Worm (Caenorhabditis elegans) whole organism, young adult: ENCODE results near the gene T22C8.1.

Source experiments
- F49E8.2 ChIP-seq: sonication (generic microtip); optimal IDR thresholded peaks from 3 replicates; lab custom pipeline; 2017; ENCODE audit warnings: missing genetic modification characterization, mild to moderate bottlenecking, missing compliant biosample characterization, antibody characterized with exemption, moderate library complexity; ENCODE audit not compliant: insufficient read depth
- ceh-79 ChIP-seq: sonication (generic microtip); optimal IDR thresholded peaks from 2 replicates; lab custom pipeline; 2017; ENCODE audit warnings: mild to moderate bottlenecking, missing genetic modification characterization, missing compliant biosample characterization
- hmg-20 ChIP-seq: fragments of 200-800 bp; sonication (Bioruptor generic); IDR thresholded peaks from 2 replicates; pipeline ENCODE4 v1.3.6; 2022; ENCODE audit warnings: missing genetic modification reagents, missing genetic modification characterization, missing compliant biosample characterization
- mcd-1 ChIP-seq: fragments of 200-800 bp; sonication (Bioruptor generic); IDR thresholded peaks from 2 replicates; pipeline ENCODE4 v1.3.6; 2022; ENCODE audit warnings: missing genetic modification reagents, missing genetic modification characterization, missing compliant biosample characterization
- mel-28 ChIP-seq: sonication (generic microtip); optimal IDR thresholded peaks from 2 replicates; lab custom pipeline; 2016; ENCODE audit warnings: borderline replicate concordance, mild to moderate bottlenecking, missing genetic modification characterization, missing compliant biosample characterization
- sdz-38 ChIP-seq: sonication (generic microtip); optimal IDR thresholded peaks from 2 replicates; lab custom pipeline; 2016; ENCODE audit warnings: missing genotype, missing genetic modification characterization, missing compliant biosample characterization
- snpc-4 ChIP-seq, 5 experiments: fragments of 150-350 bp in 1 of 5; sonication (generic microtip) in 4 of 5; optimal IDR thresholded peaks; 2 replicates each; lab custom pipeline; 2014 to 2018; ENCODE audit warnings: missing genetic modification characterization in 5 of 5, missing biosample characterization in 3 of 5, antibody characterized with exemption in 2 of 5, mild to moderate bottlenecking in 2 of 5, missing compliant biosample characterization in 2 of 5, missing genotype in 2 of 5, moderate library complexity in 2 of 5, missing genetic modification reagents in 1 of 5

ce11 chrII:8575184-8575583 lies 37.4 kb upstream of the T22C8.1 start, which contains the start of gene puf-5:
- no peak for TF ChIP-seq hmg-20 (GFP tag; lab: Robert Waterston, UW)
- no peak for TF ChIP-seq mel-28 (tag; lab: Kevin White, UChicago)
- no peak for TF ChIP-seq sdz-38 (tag; lab: Kevin White, UChicago)
- TF ChIP-seq snpc-4 (GFP tag; optimal IDR thresholded peaks at IDR 0.05; lab: Kevin White, UChicago), result peak; percentile 21
- peak in 1 of 4 experiments; percentile 22 for TF ChIP-seq snpc-4 (tag; optimal IDR thresholded peaks at IDR 0.05; lab: Kevin White, UChicago)
- TF ChIP-seq ceh-79 (tag; lab: Kevin White, UChicago), result no peak
- peak; percentile 73 for TF ChIP-seq F49E8.2 (tag; lab: Kevin White, UChicago)
- no peak for TF ChIP-seq mcd-1 (GFP tag; lab: Robert Waterston, UW)
